Fruit fly (Drosophila melanogaster) whole organism, embryonic: ENCODE results near the gene T48.

Experiments used
- Awh ChIP-seq: fragments of 200-800 bp; sonication (Bioruptor generic); IDR thresholded peaks from 2 replicates; pipeline ENCODE4, ENCODE4 v1.3.6; 2022; ENCODE audit warnings: missing biosample characterization, missing genetic modification characterization
- Blimp-1 ChIP-seq: fragments of 200-800 bp; sonication (Bioruptor generic); optimal IDR thresholded peaks from 3 replicates; lab custom pipeline; 2018; ENCODE audit warnings: missing biosample characterization, missing genetic modification characterization, mild to moderate bottlenecking, moderate library complexity, missing genetic modification reagents
- CG10147 ChIP-seq: fragments of 200-800 bp; sonication (Bioruptor generic); optimal IDR thresholded peaks from 2 replicates; lab custom pipeline; 2019; ENCODE audit warnings: missing biosample characterization, mild to moderate bottlenecking, missing genetic modification characterization, moderate library complexity
- CG10267 ChIP-seq: fragments of 200-800 bp; sonication (Bioruptor generic); optimal IDR thresholded peaks from 2 replicates; lab custom pipeline; 2018; ENCODE audit warnings: missing biosample characterization, mild to moderate bottlenecking, missing genetic modification characterization, moderate library complexity
- CG11093 ChIP-seq: fragments of 200-800 bp; sonication (Bioruptor generic); IDR thresholded peaks from 3 replicates; pipeline ENCODE4 v1.3.6; 2022; ENCODE audit warnings: missing biosample characterization, missing genetic modification characterization
- CG13287 ChIP-seq: fragments of 200-800 bp; sonication (Bioruptor generic); IDR thresholded peaks from 2 replicates; pipeline ENCODE4 v1.3.6; 2022; ENCODE audit warnings: missing biosample characterization, missing genetic modification characterization; ENCODE audit not compliant: partially characterized antibody
- CG17361 ChIP-seq: fragments of 200-800 bp; sonication (Bioruptor generic); IDR thresholded peaks from 3 replicates; pipeline ENCODE4 v1.3.6; 2022; ENCODE audit warnings: missing biosample characterization, missing genetic modification characterization
- CG2120 ChIP-seq: fragments of 200-800 bp; sonication (Bioruptor generic); optimal IDR thresholded peaks from 3 replicates; lab custom pipeline; 2016; ENCODE audit warnings: missing biosample characterization, missing genetic modification characterization
- CG2712 ChIP-seq: fragments of 200-800 bp; optimal IDR thresholded peaks from 3 replicates; lab custom pipeline; 2019; ENCODE audit warnings: missing biosample characterization, mild to moderate bottlenecking, missing genetic modification characterization, moderate library complexity
- CG30403 ChIP-seq: fragments of 200-800 bp; sonication (Bioruptor generic); optimal IDR thresholded peaks from 3 replicates; lab custom pipeline; 2016; ENCODE audit warnings: missing biosample characterization, missing genetic modification characterization
- CG31224 ChIP-seq: fragments of 200-800 bp; sonication (Bioruptor generic); IDR thresholded peaks from 2 replicates; pipeline ENCODE4 v1.3.6; 2022; ENCODE audit warnings: missing biosample characterization, missing genetic modification characterization
- CG34224 ChIP-seq: fragments of 200-800 bp; sonication (Bioruptor generic); IDR thresholded peaks from 3 replicates; pipeline ENCODE4 v1.3.6; 2022; ENCODE audit warnings: missing biosample characterization, missing genetic modification characterization; ENCODE audit not compliant: partially characterized antibody
- CG6791 ChIP-seq: fragments of 200-800 bp; sonication (Bioruptor generic); IDR thresholded peaks from 3 replicates; pipeline ENCODE4 v1.3.6; 2022; ENCODE audit warnings: missing biosample characterization, missing genetic modification characterization; ENCODE audit not compliant: partially characterized antibody
- CG6813 ChIP-seq: fragments of 200-800 bp; sonication (Bioruptor generic); optimal IDR thresholded peaks from 2 replicates; lab custom pipeline; 2017; ENCODE audit warnings: missing biosample characterization, missing genetic modification characterization, mild to moderate bottlenecking, moderate library complexity, missing genetic modification reagents
- CG6854 ChIP-seq: fragments of 200-800 bp; sonication (Bioruptor generic); optimal IDR thresholded peaks from 3 replicates; lab custom pipeline; 2017; ENCODE audit warnings: missing biosample characterization, mild to moderate bottlenecking, missing genetic modification characterization
- CG7963 ChIP-seq: fragments of 200-800 bp; sonication (Bioruptor generic); IDR thresholded peaks from 3 replicates; pipeline ENCODE4 v1.3.6; 2022; ENCODE audit warnings: missing biosample characterization, missing genetic modification characterization; ENCODE audit not compliant: partially characterized antibody
- CG9817 ChIP-seq: fragments of 200-800 bp; sonication (Bioruptor generic); optimal IDR thresholded peaks from 2 replicates; lab custom pipeline; 2018; ENCODE audit warnings: missing biosample characterization, mild to moderate bottlenecking, missing genetic modification characterization, moderate library complexity
- D19B ChIP-seq: fragments of 200-800 bp; sonication (Bioruptor generic); optimal IDR thresholded peaks from 2 replicates; lab custom pipeline; 2017; ENCODE audit warnings: missing biosample characterization, mild to moderate bottlenecking, missing genetic modification characterization
- Dek ChIP-seq: fragments of 200-800 bp; sonication (Bioruptor generic); optimal IDR thresholded peaks from 3 replicates; lab custom pipeline; 2019; ENCODE audit warnings: missing biosample characterization, mild to moderate bottlenecking, missing genetic modification characterization, moderate library complexity
- E2f2 ChIP-seq: fragments of 200-800 bp; sonication (Bioruptor generic); IDR thresholded peaks from 2 replicates; pipeline ENCODE4 v1.3.6; 2022; ENCODE audit warnings: missing biosample characterization, missing genetic modification characterization
- Eip74EF ChIP-seq, 2 experiments: fragments of 200-800 bp in 1 of 2; fragments of >200 bp in 1 of 2; sonication (Bioruptor generic) in 1 of 2; optimal IDR thresholded peaks; 2 replicates each; lab custom pipeline; 2017 to 2019; ENCODE audit warnings: missing biosample characterization in 2 of 2, missing genetic modification characterization in 2 of 2, mild to moderate bottlenecking in 1 of 2, moderate library complexity in 1 of 2
- HLH4C ChIP-seq: fragments of 200-800 bp; sonication (Bioruptor generic); IDR thresholded peaks from 3 replicates; pipeline ENCODE4 v1.3.6; 2022; ENCODE audit warnings: missing biosample characterization, missing genetic modification characterization; ENCODE audit not compliant: partially characterized antibody
- Meics ChIP-seq: fragments of 200-800 bp; sonication (Bioruptor generic); optimal IDR thresholded peaks from 2 replicates; lab custom pipeline; 2017; ENCODE audit warnings: missing biosample characterization, mild to moderate bottlenecking, missing genetic modification characterization
- Nf-YC ChIP-seq: fragments of 200-800 bp; optimal IDR thresholded peaks from 3 replicates; lab custom pipeline; 2019; ENCODE audit warnings: missing biosample characterization, mild to moderate bottlenecking, missing genetic modification characterization, moderate library complexity
- Opbp ChIP-seq: fragments of 200-800 bp; sonication (Bioruptor generic); IDR thresholded peaks from 3 replicates; pipeline ENCODE4 v1.3.6; 2022; ENCODE audit warnings: missing biosample characterization, missing genetic modification characterization; ENCODE audit not compliant: partially characterized antibody
- Ptx1 ChIP-seq: fragments of 200-800 bp; sonication (Bioruptor generic); IDR thresholded peaks from 2 replicates; pipeline ENCODE4 v1.3.6; 2022; ENCODE audit warnings: missing biosample characterization, missing genetic modification characterization
- TFAM ChIP-seq: fragments of 200-800 bp; sonication (Bioruptor generic); optimal IDR thresholded peaks from 2 replicates; lab custom pipeline; 2017; ENCODE audit warnings: missing biosample characterization, missing genetic modification characterization, inconsistent platforms
- ato ChIP-seq: fragments of 200-800 bp; sonication (Bioruptor generic); IDR thresholded peaks from 2 replicates; pipeline ENCODE4 v1.3.6; 2022; ENCODE audit warnings: missing biosample characterization, missing genetic modification characterization; ENCODE audit not compliant: partially characterized antibody
- caup ChIP-seq: fragments of 200-800 bp; sonication (Bioruptor generic); optimal IDR thresholded peaks from 3 replicates; lab custom pipeline; 2017; ENCODE audit warnings: missing biosample characterization, mild to moderate bottlenecking, missing genetic modification characterization, moderate library complexity; ENCODE audit not compliant: severe bottlenecking
- cg ChIP-seq: fragments of 200-800 bp; sonication (Bioruptor generic); optimal IDR thresholded peaks from 3 replicates; lab custom pipeline; 2019; ENCODE audit warnings: missing biosample characterization, mild to moderate bottlenecking, missing genetic modification characterization, moderate library complexity
- chinmo ChIP-seq: fragments of 200-800 bp; sonication (Bioruptor generic); IDR thresholded peaks from 4 replicates; pipeline ENCODE4 v1.3.6; 2022; ENCODE audit warnings: missing biosample characterization, missing genetic modification characterization; ENCODE audit not compliant: partially characterized antibody
- crol ChIP-seq: fragments of 200-800 bp; sonication (Bioruptor generic); IDR thresholded peaks from 2 replicates; pipeline ENCODE4 v1.3.6; 2022; ENCODE audit warnings: missing biosample characterization, missing genetic modification characterization
- dati ChIP-seq: fragments of 200-800 bp; sonication (Bioruptor generic); IDR thresholded peaks from 2 replicates; pipeline ENCODE4 v1.3.6; 2022; ENCODE audit warnings: missing biosample characterization, missing genetic modification characterization
- ewg ChIP-seq: fragments of 200-800 bp; sonication (Bioruptor generic); optimal IDR thresholded peaks from 3 replicates; lab custom pipeline; 2017; ENCODE audit warnings: mild to moderate bottlenecking, missing biosample characterization, missing genetic modification reagents, missing genetic modification characterization
- exex ChIP-seq: fragments of 200-800 bp; sonication (Bioruptor generic); optimal IDR thresholded peaks from 4 replicates; lab custom pipeline; 2018; ENCODE audit warnings: missing biosample characterization, mild to moderate bottlenecking, missing genetic modification characterization, moderate library complexity
- fd102C ChIP-seq: fragments of 200-800 bp; sonication (Bioruptor generic); optimal IDR thresholded peaks from 2 replicates; lab custom pipeline; 2018; ENCODE audit warnings: missing biosample characterization, mild to moderate bottlenecking, missing genetic modification characterization, moderate library complexity
- grn ChIP-seq: fragments of 200-800 bp; sonication (Bioruptor generic); optimal IDR thresholded peaks from 3 replicates; lab custom pipeline; 2017; ENCODE audit warnings: missing biosample characterization, missing genetic modification characterization
- hkb ChIP-seq, 2 experiments: fragments of 200-800 bp in 1 of 2; fragments of >200 bp in 1 of 2; sonication (Bioruptor generic) in 1 of 2; IDR thresholded peaks in 1 of 2; optimal IDR thresholded peaks in 1 of 2; 2 replicates each; pipeline versions ENCODE4 v1.3.6 to Lab custom; 2017 to 2022; ENCODE audit warnings: missing biosample characterization in 1 of 2, missing genetic modification characterization in 1 of 2
- luna ChIP-seq: fragments of 200-800 bp; sonication (Bioruptor generic); optimal IDR thresholded peaks from 2 replicates; lab custom pipeline; 2016; ENCODE audit warnings: missing biosample characterization, missing genetic modification characterization
- sima ChIP-seq: fragments of 200-800 bp; sonication (Bioruptor generic); optimal IDR thresholded peaks from 2 replicates; lab custom pipeline; 2016; ENCODE audit warnings: missing biosample characterization, missing genetic modification characterization
- sqz ChIP-seq: fragments of 200-800 bp; sonication (Bioruptor generic); optimal IDR thresholded peaks from 3 replicates; lab custom pipeline; 2018; ENCODE audit warnings: missing biosample characterization, mild to moderate bottlenecking, missing genetic modification characterization
- sr ChIP-seq: fragments of 200-800 bp; sonication (Bioruptor generic); IDR thresholded peaks from 3 replicates; pipeline ENCODE4 v1.3.6; 2022; ENCODE audit warnings: missing biosample characterization, missing genetic modification characterization
- trem ChIP-seq: fragments of 200-800 bp; optimal IDR thresholded peaks from 3 replicates; lab custom pipeline; 2019; ENCODE audit warnings: missing biosample characterization, mild to moderate bottlenecking, missing genetic modification characterization, moderate library complexity
- unc-4 ChIP-seq: fragments of 200-800 bp; sonication (Bioruptor generic); IDR thresholded peaks from 2 replicates; pipeline ENCODE4 v1.3.6; 2022; ENCODE audit warnings: missing biosample characterization, missing genetic modification characterization; ENCODE audit not compliant: partially characterized antibody
- vvl ChIP-seq: fragments of 200-800 bp; sonication (Bioruptor generic); IDR thresholded peaks from 2 replicates; pipeline ENCODE4 v1.3.6; 2022; ENCODE audit warnings: missing biosample characterization, missing genetic modification characterization
- yki ChIP-seq: fragments of >200 bp; optimal IDR thresholded peaks from 3 replicates; lab custom pipeline; 2018
- zen2 ChIP-seq: fragments of 200-800 bp; sonication (Bioruptor generic); IDR thresholded peaks from 3 replicates; pipeline ENCODE4 v1.3.6; 2022; ENCODE audit warnings: missing biosample characterization, missing genetic modification characterization; ENCODE audit not compliant: partially characterized antibody
- zfh1 ChIP-seq: fragments of 200-800 bp; sonication (Bioruptor generic); IDR thresholded peaks from 3 replicates; pipeline ENCODE4 v1.3.6; 2022; ENCODE audit warnings: missing biosample characterization, missing genetic modification characterization

T48 gene

DNA sequence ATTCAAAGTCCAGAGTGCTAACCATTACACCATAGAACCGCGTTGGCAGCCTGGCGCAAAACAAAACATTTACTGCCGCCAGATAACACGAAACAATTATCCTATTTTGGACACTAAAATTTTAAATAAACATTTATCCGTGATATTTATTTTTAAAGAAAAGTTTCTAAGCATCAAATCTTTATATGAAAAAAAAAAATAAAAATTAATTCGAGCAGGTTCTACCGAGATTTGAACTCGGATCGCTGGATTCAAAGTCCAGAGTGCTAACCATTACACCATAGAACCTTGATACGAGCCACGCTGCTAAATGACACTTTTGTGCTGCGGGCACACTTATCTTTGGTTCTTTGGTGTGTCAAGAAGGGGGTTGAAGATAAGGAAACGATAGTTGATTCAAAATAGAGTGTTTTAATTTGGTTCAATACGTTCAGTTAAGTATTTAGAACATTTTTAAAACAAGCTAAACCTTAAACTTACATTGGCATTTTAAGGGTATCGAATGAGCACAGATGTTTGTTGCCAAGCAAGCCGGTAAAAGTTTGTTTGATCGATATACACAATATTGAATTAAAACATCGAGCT lies 65.9 kb downstream of the T48 start, which contains the start of gene Spag1 (continued):
- TF ChIP-seq Dek (tag; lab: Kevin White, UChicago): peak; percentile 29
- TF ChIP-seq CG6791: peak; percentile 90
- no peak for TF ChIP-seq CG2120 (GFP tag; lab: Kevin White, UChicago)
- peak; percentile 4 for TF ChIP-seq Blimp-1 (GFP tag; lab: Kevin White, UChicago)
- TF ChIP-seq CG30403 (GFP tag; lab: Kevin White, UChicago): no peak
- TF ChIP-seq zfh1 (GFP tag; lab: Robert Waterston, UW): no peak
- TF ChIP-seq dati: no peak
- no peak for TF ChIP-seq ewg
- TF ChIP-seq grn: peak; percentile 10
- TF ChIP-seq CG7963 (GFP tag; lab: Robert Waterston, UW): peak; percentile 68; the same call in 2 of the 3 replicates
- peak; percentile 74; the same call in 1 of the 2 replicates for TF ChIP-seq ato (GFP tag; lab: Robert Waterston, UW)
- peak; percentile 28 for TF ChIP-seq CG10267 (tag; lab: Kevin White, UChicago)
- TF ChIP-seq CG2712: peak; percentile 43
- TF ChIP-seq yki (lab: Kevin White, UChicago): no peak
- peak; percentile 81 for TF ChIP-seq sqz
- TF ChIP-seq chinmo: peak; percentile 72; the same call in 1 of the 4 replicates
- peak; percentile 46 for TF ChIP-seq Nf-YC (tag; lab: Kevin White, UChicago)
- TF ChIP-seq trem (tag; lab: Kevin White, UChicago): peak; percentile 15
- TF ChIP-seq CG31224 (GFP tag; lab: Robert Waterston, UW): no peak
- no peak for TF ChIP-seq CG17361 (GFP tag; lab: Robert Waterston, UW)
- TF ChIP-seq Opbp (GFP tag; lab: Robert Waterston, UW): peak; percentile 90
- TF ChIP-seq Eip74EF (GFP tag; optimal IDR thresholded peaks at IDR 0.05; lab: Kevin White, UChicago): peak in 1 of 2 experiments; percentile 72
- TF ChIP-seq Ptx1 (GFP tag; lab: Robert Waterston, UW): no peak
- no peak for TF ChIP-seq sima (GFP tag; lab: Kevin White, UChicago)
- peak; percentile 8 for TF ChIP-seq CG10147 (GFP tag; lab: Kevin White, UChicago)
- TF ChIP-seq E2f2 (GFP tag; lab: Robert Waterston, UW): peak; percentile 31; the same call in 1 of the 2 replicates
- peak; percentile 43 for TF ChIP-seq CG6854 (GFP tag; lab: Kevin White, UChicago)
- peak; percentile 82 for TF ChIP-seq CG34224 (GFP tag; lab: Robert Waterston, UW)
- peak; percentile 67 for TF ChIP-seq unc-4 (GFP tag; lab: Robert Waterston, UW)
- TF ChIP-seq CG13287 (GFP tag; lab: Robert Waterston, UW): peak; percentile 67
- TF ChIP-seq crol (GFP tag; lab: Robert Waterston, UW): peak; percentile 61; the same call in 1 of the 2 replicates
- TF ChIP-seq HLH4C (GFP tag; lab: Robert Waterston, UW): peak; percentile 80
- no peak for TF ChIP-seq TFAM
- no peak; the same call in 1 of the 2 replicates for TF ChIP-seq Awh (GFP tag; lab: Robert Waterston, UW)
- TF ChIP-seq CG6813: peak; percentile 6
- no peak for TF ChIP-seq sr
- TF ChIP-seq CG11093: no peak
- TF ChIP-seq luna (GFP tag; lab: Kevin White, UChicago): no peak

DNA sequence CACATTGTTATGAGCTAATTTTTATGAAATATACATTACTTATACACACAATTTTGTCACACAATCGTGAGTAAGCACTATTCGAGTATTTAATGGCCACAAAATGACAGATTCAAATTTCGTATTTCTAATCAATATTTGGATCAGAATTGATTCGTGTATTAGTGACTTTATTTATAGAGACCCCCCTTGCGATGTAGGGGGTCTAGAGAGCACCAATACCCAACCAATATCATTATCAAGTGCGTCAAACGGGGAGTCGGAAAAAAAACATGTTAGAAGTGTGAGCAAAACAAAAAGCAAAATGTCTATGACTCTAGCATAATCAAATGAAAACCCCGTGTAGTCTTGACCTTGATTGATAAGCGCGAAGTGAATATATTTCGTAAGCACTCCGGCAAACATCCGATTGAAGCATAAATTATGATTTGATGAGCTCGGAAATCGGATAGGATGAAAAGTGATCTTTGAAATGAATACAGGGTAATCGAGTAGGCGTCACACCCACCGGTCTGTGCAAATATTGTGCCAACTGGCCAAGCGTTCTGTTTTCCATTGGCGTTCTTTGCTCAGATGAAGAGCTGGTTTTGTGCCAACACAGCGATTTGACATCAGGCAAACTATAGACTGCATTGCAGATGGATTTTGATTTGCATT lies 70.8 kb downstream of the T48 start:
- no peak for TF ChIP-seq zen2 (GFP tag; lab: Robert Waterston, UW)
- TF ChIP-seq D19B (GFP tag; lab: Kevin White, UChicago): peak; percentile 92
- no peak for TF ChIP-seq hkb (optimal IDR thresholded peaks at IDR 0.05; lab: Kevin White, UChicago)
- no peak for TF ChIP-seq hkb (GFP tag; IDR thresholded peaks at IDR 0.05; lab: Robert Waterston, UW)
- TF ChIP-seq fd102C (GFP tag; lab: Kevin White, UChicago): no peak
- peak; percentile 85 for TF ChIP-seq exex (tag; lab: Kevin White, UChicago)
- peak; percentile 0 for TF ChIP-seq CG9817
- TF ChIP-seq cg: no peak
- TF ChIP-seq Meics: peak; percentile 63
- TF ChIP-seq caup: peak; percentile 62
- TF ChIP-seq vvl: peak; percentile 32; the same call in 1 of the 2 replicates
